Comparison of ENCODE assay signal across 3 fruit fly cellular contexts in the genomic region with DNA sequence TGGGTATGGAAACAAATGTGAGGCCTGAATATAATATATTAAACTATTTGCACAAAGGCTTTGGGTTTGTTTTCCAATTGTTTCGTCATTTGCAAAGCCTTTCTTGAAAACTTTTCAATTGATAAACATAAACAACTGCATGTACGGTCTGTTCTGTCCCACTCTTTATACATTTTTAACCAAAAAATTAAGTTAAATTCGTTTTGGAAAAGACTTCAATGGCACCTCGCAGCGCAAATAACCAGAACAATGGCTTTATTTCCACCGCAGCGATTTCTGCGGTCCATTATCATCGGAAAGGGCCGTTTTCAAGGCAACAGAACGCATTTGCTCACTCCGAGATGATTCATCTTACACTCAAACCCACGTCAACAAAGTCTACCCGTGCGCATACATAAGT.
A peak's percentile ranks its signal among the peaks of the same experiment; 100 is the strongest.
TF ChIP-seq lines count a peak whose summit lies in the region.

No protein-coding gene starts in this region.

TF ChIP-seq in whole organism, adult, 20 proteins besides CTCF, POLR2A, EP300 and RAD21:
- no peak for TF ChIP-seq toe (GFP tag; optimal IDR thresholded peaks at IDR 0.05; lab: Kevin White, UChicago)
- TF ChIP-seq bab1 (GFP tag; optimal IDR thresholded peaks at IDR 0.05; lab: Kevin White, UChicago): no peak
- no peak for TF ChIP-seq CG1620 (GFP tag; optimal IDR thresholded peaks at IDR 0.05; lab: Kevin White, UChicago)
- no peak for TF ChIP-seq CG7045 (GFP tag; optimal IDR thresholded peaks at IDR 0.05; lab: Kevin White, UChicago)
- TF ChIP-seq cic (GFP tag; optimal IDR thresholded peaks at IDR 0.05; lab: Kevin White, UChicago): no peak
- TF ChIP-seq Mnt (GFP tag; optimal IDR thresholded peaks at IDR 0.05; lab: Kevin White, UChicago): no peak
- TF ChIP-seq cnc (optimal IDR thresholded peaks at IDR 0.05; lab: Kevin White, UChicago): no peak
- peak; percentile 56 for TF ChIP-seq kay (GFP tag; lab: Kevin White, UChicago; ENCODE audit: borderline replicate concordance)

TF ChIP-seq in whole organism, prepupa, 60 proteins besides CTCF, POLR2A, EP300 and RAD21:
- TF ChIP-seq dac (GFP tag; optimal IDR thresholded peaks at IDR 0.05; lab: Kevin White, UChicago) (no peak), Sox15 (GFP tag; optimal IDR thresholded peaks at IDR 0.05; lab: Kevin White, UChicago) (no peak), fd85E (GFP tag; optimal IDR thresholded peaks at IDR 0.05; lab: Kevin White, UChicago) (no peak), svp (GFP tag; lab: Kevin White, UChicago) (peak; percentile 30), CG6854 (GFP tag; optimal IDR thresholded peaks at IDR 0.05; lab: Kevin White, UChicago) (no peak), Smox (GFP tag; optimal IDR thresholded peaks at IDR 0.05; lab: Kevin White, UChicago) (no peak), pdm3 (GFP tag; optimal IDR thresholded peaks at IDR 0.05; lab: Kevin White, UChicago) (no peak), Eip75B (GFP tag; optimal IDR thresholded peaks at IDR 0.05; lab: Kevin White, UChicago) (no peak), CG3032 (tag; optimal IDR thresholded peaks at IDR 0.05; lab: Kevin White, UChicago) (no peak), Eip78C (GFP tag; lab: Kevin White, UChicago) (peak; percentile 12), Eip93F (GFP tag; optimal IDR thresholded peaks at IDR 0.05; lab: Kevin White, UChicago) (no peak), CG6808 (GFP tag; optimal IDR thresholded peaks at IDR 0.05; lab: Kevin White, UChicago) (no peak), CG1621 (tag; optimal IDR thresholded peaks at IDR 0.05; lab: Kevin White, UChicago) (no peak), CG8119 (GFP tag; IDR thresholded peaks at IDR 0.05; lab: Robert Waterston, UW) (no peak), CG9139 (GFP tag; optimal IDR thresholded peaks at IDR 0.05; lab: Kevin White, UChicago) (no peak), CG7368 (GFP tag; optimal IDR thresholded peaks at IDR 0.05; lab: Kevin White, UChicago) (no peak), Met (GFP tag; optimal IDR thresholded peaks at IDR 0.05; lab: Kevin White, UChicago) (no peak), CG4318 (GFP tag; optimal IDR thresholded peaks at IDR 0.05; lab: Kevin White, UChicago) (no peak), Sox14 (GFP tag; optimal IDR thresholded peaks at IDR 0.05; lab: Kevin White, UChicago) (peak; percentile 18)

TF ChIP-seq in whole organism, pupa, 21 proteins besides CTCF, POLR2A, EP300 and RAD21:
- TF ChIP-seq rn (GFP tag; IDR thresholded peaks at IDR 0.05; lab: Robert Waterston, UW) (no peak), Ets98B (GFP tag; IDR thresholded peaks at IDR 0.05; lab: Robert Waterston, UW) (no peak), CG13204 (GFP tag; optimal IDR thresholded peaks at IDR 0.05; lab: Kevin White, UChicago) (no peak), EcR (GFP tag; optimal IDR thresholded peaks at IDR 0.05; lab: Kevin White, UChicago) (peak; percentile 56)
